Fruit fly (Drosophila melanogaster): ENCODE data around the gene CG2003.

The CG2003 gene

DNA sequence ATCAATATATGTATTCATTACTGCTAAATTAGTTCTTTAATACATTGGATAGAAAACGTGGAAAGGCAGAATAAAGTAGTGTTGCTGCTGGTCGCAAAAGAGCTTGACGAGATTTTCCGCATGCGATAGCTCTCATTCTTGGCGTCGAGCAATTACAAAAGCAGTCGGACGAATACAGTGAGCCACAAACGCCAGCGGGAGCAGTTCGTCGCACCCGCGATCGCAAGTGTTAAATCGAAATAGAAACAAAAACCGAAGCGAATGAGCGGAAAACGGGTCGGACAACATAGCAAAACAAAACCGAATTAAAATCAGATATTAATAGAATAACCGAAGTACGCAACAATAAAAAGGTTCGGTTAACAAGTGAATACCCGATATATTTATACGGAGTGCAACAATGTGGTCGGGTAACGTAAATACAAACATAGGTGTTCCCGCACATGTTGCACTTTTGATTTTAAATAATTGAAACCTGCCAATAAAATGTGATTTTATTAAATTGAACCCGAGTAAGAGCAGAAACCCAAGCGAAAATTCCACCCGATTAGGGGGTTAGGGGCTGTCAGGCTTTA is 8.9 kb downstream of the CG2003 start:
- TF ChIP-seq Mnt (GFP tag; optimal IDR thresholded peaks at IDR 0.05) (peak; percentile 21), pad (GFP tag; optimal IDR thresholded peaks at IDR 0.05) (no peak), CG11617 (GFP tag; optimal IDR thresholded peaks at IDR 0.05) (no peak), tj (GFP tag; optimal IDR thresholded peaks at IDR 0.05) (peak; percentile 48), bab1 (GFP tag; optimal IDR thresholded peaks at IDR 0.05) (peak; percentile 72)

dm6 chr3R:31991786-31992185 is 13.9 kb downstream of the CG2003 start:
- TF ChIP-seq Mnt (GFP tag; optimal IDR thresholded peaks at IDR 0.05) (no peak), CG7045 (GFP tag; optimal IDR thresholded peaks at IDR 0.05) (no peak), toe (GFP tag; optimal IDR thresholded peaks at IDR 0.05) (no peak)

- TF ChIP-seq Mnt (GFP tag; optimal IDR thresholded peaks at IDR 0.05), result no peak
- no peak for TF ChIP-seq CG12768 (GFP tag; optimal IDR thresholded peaks at IDR 0.05)
- TF ChIP-seq CG33017 (tag; optimal IDR thresholded peaks at IDR 0.05), result no peak
- no peak for TF ChIP-seq CG14711 (tag; optimal IDR thresholded peaks at IDR 0.05)
- no peak for TF ChIP-seq pad (GFP tag; optimal IDR thresholded peaks at IDR 0.05)
- no peak for TF ChIP-seq Clk (GFP tag; optimal IDR thresholded peaks at IDR 0.05)
- no peak for TF ChIP-seq cnc (optimal IDR thresholded peaks at IDR 0.05)
- no peak for TF ChIP-seq toe (GFP tag; optimal IDR thresholded peaks at IDR 0.05)
- TF ChIP-seq CG7045 (GFP tag; optimal IDR thresholded peaks at IDR 0.05), result no peak
- no peak for TF ChIP-seq CG1620 (GFP tag; optimal IDR thresholded peaks at IDR 0.05)
- no peak for TF ChIP-seq kay (GFP tag; ENCODE audit: borderline replicate concordance)
Measured at dm6 chr3R:32006330-32006729, 28.4 kb downstream of the CG2003 start.

dm6 chr3R:32015400-32016215 is 37.7 kb downstream of the CG2003 start, which contains the start of gene heph:
heph (minus strand) TSS chr3R:32015520.
- TF ChIP-seq ovo (GFP tag; optimal IDR thresholded peaks at IDR 0.05) (no peak), CG11617 (GFP tag; optimal IDR thresholded peaks at IDR 0.05) (no peak), CG7101 (tag; optimal IDR thresholded peaks at IDR 0.05) (no peak), CG1620 (GFP tag; optimal IDR thresholded peaks at IDR 0.05) (no peak), CG14711 (tag; optimal IDR thresholded peaks at IDR 0.05) (no peak), bab1 (GFP tag; optimal IDR thresholded peaks at IDR 0.05) (no peak), Crg-1 (GFP tag; optimal IDR thresholded peaks at IDR 0.05) (no peak), kay (GFP tag; ENCODE audit: borderline replicate concordance) (no peak), CG33017 (tag; optimal IDR thresholded peaks at IDR 0.05) (no peak), Hr96 (GFP tag; optimal IDR thresholded peaks at IDR 0.05) (no peak), cic (GFP tag; optimal IDR thresholded peaks at IDR 0.05) (no peak), Clk (GFP tag; optimal IDR thresholded peaks at IDR 0.05) (no peak)

DNA sequence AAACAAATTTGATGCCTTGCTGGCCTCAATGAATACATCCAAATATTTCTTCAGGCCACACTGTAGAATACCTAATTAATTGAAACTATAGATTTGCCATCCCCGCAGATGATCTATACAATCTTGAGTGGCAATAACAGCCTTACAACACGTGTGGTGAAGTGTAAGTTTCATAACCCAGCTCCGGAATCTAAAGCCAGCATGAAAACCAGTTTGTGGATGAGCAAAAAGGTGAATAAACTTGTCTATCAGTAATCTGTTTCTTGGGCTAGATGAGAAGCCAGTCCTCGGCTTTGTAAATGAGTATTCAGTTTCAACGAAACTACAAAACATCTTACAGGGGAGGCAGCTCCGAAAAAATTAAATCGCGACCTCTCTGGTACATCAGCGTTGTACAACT is 44.2 kb downstream of the CG2003 start:
- TF ChIP-seq kay (GFP tag; ENCODE audit: borderline replicate concordance), result no peak
- no peak for TF ChIP-seq pad (GFP tag; optimal IDR thresholded peaks at IDR 0.05)
- TF ChIP-seq CG11617 (GFP tag; optimal IDR thresholded peaks at IDR 0.05), result no peak
- no peak for TF ChIP-seq CG7101 (tag; optimal IDR thresholded peaks at IDR 0.05)
- no peak for TF ChIP-seq tj (GFP tag; optimal IDR thresholded peaks at IDR 0.05)
- no peak for TF ChIP-seq toe (GFP tag; optimal IDR thresholded peaks at IDR 0.05)
- no peak for TF ChIP-seq CG1620 (GFP tag; optimal IDR thresholded peaks at IDR 0.05)
- TF ChIP-seq cnc (optimal IDR thresholded peaks at IDR 0.05), result no peak
- TF ChIP-seq Mnt (GFP tag; optimal IDR thresholded peaks at IDR 0.05), result no peak
- no peak for TF ChIP-seq ovo (GFP tag; optimal IDR thresholded peaks at IDR 0.05)
- TF ChIP-seq Clk (GFP tag; optimal IDR thresholded peaks at IDR 0.05), result no peak

DNA sequence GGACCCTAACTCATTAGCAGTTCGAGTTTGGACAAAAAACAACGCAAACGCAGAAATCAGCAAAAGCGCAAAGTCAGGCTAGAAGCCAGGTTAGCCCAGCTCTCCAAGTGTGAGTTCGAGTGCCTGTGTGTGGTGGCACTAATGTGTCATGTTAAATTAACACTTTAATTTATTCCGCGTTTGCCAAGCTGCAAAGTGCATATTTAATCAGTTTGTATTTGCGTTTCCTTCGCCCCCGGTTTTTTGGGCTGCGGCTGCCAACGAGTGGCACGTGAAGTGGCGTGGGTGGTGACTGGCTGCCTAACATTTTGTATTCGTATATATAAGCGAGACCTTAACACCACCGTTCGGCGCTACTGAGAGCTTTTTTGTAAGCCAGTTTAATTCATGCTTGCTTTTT is 51.2 kb downstream of the CG2003 start:
- TF ChIP-seq CG14711 (tag; optimal IDR thresholded peaks at IDR 0.05) (no peak), cnc (optimal IDR thresholded peaks at IDR 0.05) (no peak), kay (GFP tag; ENCODE audit: borderline replicate concordance) (no peak), CG5204 (GFP tag; optimal IDR thresholded peaks at IDR 0.05) (no peak), CG7101 (tag; optimal IDR thresholded peaks at IDR 0.05) (no peak), Crg-1 (GFP tag; optimal IDR thresholded peaks at IDR 0.05) (no peak), toe (GFP tag; optimal IDR thresholded peaks at IDR 0.05) (no peak), tj (GFP tag; optimal IDR thresholded peaks at IDR 0.05) (no peak), pad (GFP tag; optimal IDR thresholded peaks at IDR 0.05) (no peak), Hr96 (GFP tag; optimal IDR thresholded peaks at IDR 0.05) (no peak), CG7045 (GFP tag; optimal IDR thresholded peaks at IDR 0.05) (no peak), CG12768 (GFP tag; optimal IDR thresholded peaks at IDR 0.05) (no peak), CG33017 (tag; optimal IDR thresholded peaks at IDR 0.05) (no peak), Clk (GFP tag; optimal IDR thresholded peaks at IDR 0.05) (no peak), CG11617 (GFP tag; optimal IDR thresholded peaks at IDR 0.05) (no peak), Mnt (GFP tag; optimal IDR thresholded peaks at IDR 0.05) (no peak)

dm6 chr3R:32032885-32033284 is 55.0 kb downstream of the CG2003 start:
- TF ChIP-seq CG14711 (tag; optimal IDR thresholded peaks at IDR 0.05) (no peak), Crg-1 (GFP tag; optimal IDR thresholded peaks at IDR 0.05) (no peak), toe (GFP tag; optimal IDR thresholded peaks at IDR 0.05) (no peak)
